Worm (Caenorhabditis elegans) whole organism, L2 larva: ENCODE measurements around the gene sre-2.

Source experiments
- R02D3.7 ChIP-seq: fragments of 150-350 bp; optimal IDR thresholded peaks from 2 replicates; lab custom pipeline; 2014; ENCODE audit warnings: missing biosample characterization, missing genetic modification characterization
- Y55F3AM.14 ChIP-seq: fragments of 200-800 bp; sonication (Bioruptor generic); optimal IDR thresholded peaks from 2 replicates; lab custom pipeline; 2018; ENCODE audit warnings: mild to moderate bottlenecking, missing genetic modification characterization, missing compliant biosample characterization
- alr-1 ChIP-seq: fragments of 150-350 bp; optimal IDR thresholded peaks from 2 replicates; lab custom pipeline; 2014; ENCODE audit warnings: missing biosample characterization, missing genetic modification characterization
- ama-1 ChIP-seq: fragments of 150-350 bp; optimal IDR thresholded peaks from 2 replicates; lab custom pipeline; 2018; ENCODE audit warnings: inconsistent platforms
- ceh-16 ChIP-seq: fragments of 150-350 bp; optimal IDR thresholded peaks from 2 replicates; lab custom pipeline; 2014; ENCODE audit warnings: missing biosample characterization, missing genetic modification characterization
- lin-39 ChIP-seq: fragments of 150-350 bp; optimal IDR thresholded peaks from 2 replicates; lab custom pipeline; 2014; ENCODE audit warnings: missing biosample characterization, missing genetic modification reagents, missing genetic modification characterization
- lsy-2 ChIP-seq, 2 experiments: fragments of 150-350 bp in 1 of 2; sonication (generic microtip) in 1 of 2; optimal IDR thresholded peaks; 2 replicates each; lab custom pipeline; 2014 to 2017; ENCODE audit warnings: missing biosample characterization in 2 of 2, missing genetic modification characterization in 2 of 2
- mab-5 ChIP-seq: fragments of 150-350 bp; optimal IDR thresholded peaks from 2 replicates; lab custom pipeline; 2014; ENCODE audit warnings: missing biosample characterization, missing genetic modification characterization
- mdl-1 ChIP-seq, 2 experiments: fragments of 150-350 bp in 1 of 2; sonication (generic microtip) in 1 of 2; optimal IDR thresholded peaks; 2 replicates each; lab custom pipeline; 2017; ENCODE audit warnings: missing biosample characterization in 2 of 2, missing genetic modification characterization in 2 of 2
- nhr-11 ChIP-seq: fragments of 150-350 bp; optimal IDR thresholded peaks from 2 replicates; lab custom pipeline; 2014; ENCODE audit warnings: missing biosample characterization, missing genetic modification characterization
- nhr-12 ChIP-seq: fragments of 150-350 bp; optimal IDR thresholded peaks from 2 replicates; lab custom pipeline; 2014; ENCODE audit warnings: missing biosample characterization, missing genetic modification characterization
- nhr-21 ChIP-seq: fragments of 150-350 bp; optimal IDR thresholded peaks from 2 replicates; lab custom pipeline; 2014; ENCODE audit warnings: missing biosample characterization, missing genetic modification characterization
- nhr-237 ChIP-seq: fragments of 150-350 bp; optimal IDR thresholded peaks from 2 replicates; lab custom pipeline; 2014; ENCODE audit warnings: missing biosample characterization, missing genetic modification characterization
- skn-1 ChIP-seq: sonication (generic microtip); optimal IDR thresholded peaks from 2 replicates; lab custom pipeline; 2017; ENCODE audit warnings: missing biosample characterization, missing genetic modification characterization
- sma-9 ChIP-seq, 2 experiments: fragments of 150-350 bp in 1 of 2; sonication (generic microtip) in 1 of 2; optimal IDR thresholded peaks; 2 replicates each; lab custom pipeline; 2014 to 2016; ENCODE audit warnings: missing genetic modification characterization in 2 of 2, mild to moderate bottlenecking in 1 of 2, missing biosample characterization in 1 of 2, missing compliant biosample characterization in 1 of 2, missing genetic modification reagents in 1 of 2, moderate library complexity in 1 of 2
- snpc-4 ChIP-seq: fragments of 150-350 bp; optimal IDR thresholded peaks from 2 replicates; lab custom pipeline; 2014; ENCODE audit warnings: missing biosample characterization, missing genetic modification characterization
- unc-39 ChIP-seq: fragments of 150-350 bp; optimal IDR thresholded peaks from 2 replicates; lab custom pipeline; 2014; ENCODE audit warnings: missing biosample characterization, missing genetic modification characterization
- unc-55 ChIP-seq: fragments of 150-350 bp; sonication (generic microtip); optimal IDR thresholded peaks from 3 replicates; lab custom pipeline; 2014; ENCODE audit warnings: missing biosample characterization, missing genetic modification reagents, missing genetic modification characterization
- unc-62 ChIP-seq: fragments of 150-350 bp; optimal IDR thresholded peaks from 2 replicates; lab custom pipeline; 2014; ENCODE audit warnings: missing biosample characterization, missing genetic modification reagents, missing genetic modification characterization
- zag-1 ChIP-seq: fragments of 150-350 bp; optimal IDR thresholded peaks from 2 replicates; lab custom pipeline; 2014; ENCODE audit warnings: missing biosample characterization, missing genetic modification characterization
- ztf-4 ChIP-seq: fragments of 150-350 bp; optimal IDR thresholded peaks from 2 replicates; lab custom pipeline; 2014; ENCODE audit warnings: missing biosample characterization, missing genetic modification characterization

Gene sre-2

ce11 chrII:8059532-8059931, 42.4 kb downstream of the sre-2 start:
- TF ChIP-seq nhr-21 (tag; lab: Kevin White, UChicago) (peak; percentile 24), ztf-4 (tag; lab: Kevin White, UChicago) (no peak), sma-9 (GFP tag; optimal IDR thresholded peaks at IDR 0.05; lab: Kevin White, UChicago) (peak; percentile 18), sma-9 (tag; optimal IDR thresholded peaks at IDR 0.05; lab: Kevin White, UChicago) (no peak)

DNA sequence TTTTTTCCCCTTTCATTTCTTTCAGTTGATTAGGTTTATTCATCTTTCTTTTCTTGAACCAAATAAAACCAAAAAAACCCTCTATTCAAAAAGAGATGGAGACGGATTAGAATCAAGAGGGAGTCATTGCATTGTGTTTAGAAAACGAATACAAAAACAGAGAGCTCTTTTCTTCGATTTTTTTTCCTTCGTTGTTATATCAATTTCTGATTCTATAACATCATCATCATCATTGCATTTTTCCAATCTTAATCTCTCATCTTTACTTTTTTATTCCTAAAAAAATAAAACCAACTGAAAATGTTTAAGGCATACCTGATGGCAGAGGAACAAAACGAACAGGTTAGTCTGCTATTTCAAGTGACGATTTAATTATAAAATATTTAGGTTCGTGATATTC, 43.2 kb downstream of the sre-2 start, which contains the start of gene T05H10.8:
TSS of gene T05H10.8 (plus strand) at position 301 of the 400 bp plus-strand sequence.
- TF ChIP-seq nhr-12 (no peak), snpc-4 (tag; lab: Kevin White, UChicago) (no peak), alr-1 (no peak), nhr-237 (tag; lab: Kevin White, UChicago) (no peak)

ce11 chrII:8057911-8058310, 44.0 kb downstream of the sre-2 start:
- TF ChIP-seq skn-1 (tag; lab: Kevin White, UChicago): no peak
- no peak for TF ChIP-seq mdl-1 (tag; optimal IDR thresholded peaks at IDR 0.05; lab: Kevin White, UChicago)
- no peak for TF ChIP-seq unc-62
- no peak for TF ChIP-seq lin-39 (tag; lab: Kevin White, UChicago)
- TF ChIP-seq ama-1 (lab: Kevin White, UChicago): no peak

DNA sequence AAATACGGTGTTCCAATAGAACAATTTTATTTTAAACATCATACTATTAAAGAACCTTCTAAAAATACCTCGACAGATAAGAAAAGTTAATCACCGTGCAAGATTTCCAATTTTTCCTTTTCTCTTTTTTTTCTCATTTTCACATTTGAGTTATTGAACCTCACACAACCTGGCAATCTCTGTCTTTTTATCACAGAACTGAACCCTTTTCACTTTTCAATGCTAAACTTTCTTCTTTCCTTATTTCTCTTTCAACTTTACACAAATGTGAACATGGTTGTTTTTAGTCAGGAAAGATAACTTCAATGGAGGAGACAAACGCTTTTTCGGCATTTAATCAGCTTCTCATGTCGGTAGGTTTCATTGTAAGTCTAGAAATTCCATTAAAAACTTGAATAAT, 49.1 kb downstream of the sre-2 start, which contains the start of gene T05H10.4:
TSS of gene T05H10.4 (plus strand) at position 301 of the 400 bp plus-strand sequence.
- no peak for TF ChIP-seq Y55F3AM.14 (GFP tag; lab: Kevin White, UChicago)
- no peak for TF ChIP-seq unc-39
- TF ChIP-seq mdl-1 (tag; optimal IDR thresholded peaks at IDR 0.05; lab: Kevin White, UChicago): no peak
- TF ChIP-seq ztf-4 (tag; lab: Kevin White, UChicago): no peak
- TF ChIP-seq ceh-16 (tag; lab: Kevin White, UChicago): no peak

ce11 chrII:8052172-8052571, 49.8 kb downstream of the sre-2 start:
- TF ChIP-seq skn-1 (tag; lab: Kevin White, UChicago): no peak

DNA sequence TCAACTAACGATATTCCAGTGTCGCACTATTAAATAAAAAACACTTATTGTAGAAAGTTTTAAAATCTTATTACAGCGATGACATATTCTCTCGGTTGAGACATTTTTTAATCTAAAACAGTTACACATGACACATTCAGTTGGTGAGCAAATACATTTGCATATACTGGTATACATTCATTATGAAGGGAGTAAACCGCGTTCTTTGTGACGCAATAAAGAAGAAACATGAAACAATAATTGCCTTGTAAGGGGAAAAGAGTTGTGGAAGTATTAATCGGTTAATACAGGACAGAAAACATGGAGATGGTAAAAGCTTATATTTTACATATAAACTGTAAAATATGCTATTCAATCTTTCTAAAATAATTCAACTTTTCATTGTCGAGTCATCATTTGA, 50.6 kb downstream of the sre-2 start:
- TF ChIP-seq unc-55 (no peak), lsy-2 (tag; optimal IDR thresholded peaks at IDR 0.05; lab: Kevin White, UChicago) (no peak), ztf-4 (tag; lab: Kevin White, UChicago) (no peak), zag-1 (tag; lab: Kevin White, UChicago) (no peak), R02D3.7 (no peak)
- TF ChIP-seq, all 48 proteins: peak for 0

DNA sequence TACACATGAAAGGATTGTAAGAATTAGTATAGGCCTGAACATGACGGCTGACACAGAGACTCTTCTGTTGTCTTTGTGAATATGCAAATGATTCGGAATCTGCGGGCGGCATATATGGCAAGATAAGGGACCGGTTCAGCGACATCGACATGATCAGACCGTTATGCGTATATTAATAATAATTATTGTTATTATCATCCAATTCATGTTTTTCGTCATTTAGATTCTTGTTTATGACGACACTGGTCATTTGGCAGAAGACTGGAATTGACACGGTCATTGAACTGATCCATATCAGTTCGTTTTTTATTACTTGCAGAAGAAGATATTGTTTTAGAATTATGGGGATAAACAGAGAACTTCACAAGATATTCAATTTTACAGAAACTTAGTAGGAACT, 51.5 kb downstream of the sre-2 start, which contains the start of gene mtre-1:
TSS of gene mtre-1 (minus strand) at position 101 of the 400 bp plus-strand sequence.
- no peak for TF ChIP-seq nhr-11 (tag; lab: Kevin White, UChicago)
- TF ChIP-seq mab-5 (tag; lab: Kevin White, UChicago): no peak
- TF ChIP-seq, all 48 proteins: peak for 0
